Fruit fly (Drosophila melanogaster) whole organism, embryonic: ENCODE data around the gene cindr.
A peak's percentile ranks its signal among the peaks of the same experiment; 100 is the strongest.

ENCODE experiments used
- Aef1 ChIP-seq: fragments of 200-800 bp; sonication (Bioruptor generic); IDR thresholded peaks from 3 replicates; pipeline ENCODE4 v1.3.6; 2022; ENCODE audit warnings: missing biosample characterization, missing genetic modification characterization
- Antp ChIP-seq: fragments of 200-800 bp; sonication (Bioruptor generic); optimal IDR thresholded peaks from 3 replicates; lab custom pipeline; 2016; ENCODE audit warnings: missing biosample characterization, missing genetic modification characterization
- CG10565 ChIP-seq: fragments of 200-800 bp; sonication (Bioruptor generic); optimal IDR thresholded peaks from 3 replicates; lab custom pipeline; 2016; ENCODE audit warnings: missing biosample characterization, mild to moderate bottlenecking, missing genetic modification characterization
- CG13287 ChIP-seq: fragments of 200-800 bp; sonication (Bioruptor generic); IDR thresholded peaks from 2 replicates; pipeline ENCODE4 v1.3.6; 2022; ENCODE audit warnings: missing biosample characterization, missing genetic modification characterization; ENCODE audit not compliant: partially characterized antibody
- CG15011 ChIP-seq: fragments of 200-800 bp; sonication (Bioruptor generic); optimal IDR thresholded peaks from 3 replicates; lab custom pipeline; 2018; ENCODE audit warnings: missing biosample characterization, mild to moderate bottlenecking, missing genetic modification characterization
- CG15269 ChIP-seq: fragments of 200-800 bp; sonication (Bioruptor generic); optimal IDR thresholded peaks from 2 replicates; lab custom pipeline; 2018; ENCODE audit warnings: missing biosample characterization, mild to moderate bottlenecking, missing genetic modification characterization, moderate library complexity
- CG18262 ChIP-seq: fragments of 200-800 bp; optimal IDR thresholded peaks from 3 replicates; lab custom pipeline; 2019; ENCODE audit warnings: missing biosample characterization, mild to moderate bottlenecking, missing genetic modification characterization, moderate library complexity
- CG1832 ChIP-seq: fragments of 200-800 bp; sonication (Bioruptor generic); optimal IDR thresholded peaks from 2 replicates; lab custom pipeline; 2017; ENCODE audit warnings: missing biosample characterization, mild to moderate bottlenecking, missing genetic modification characterization, inconsistent platforms
- CG2120 ChIP-seq: fragments of 200-800 bp; sonication (Bioruptor generic); optimal IDR thresholded peaks from 3 replicates; lab custom pipeline; 2016; ENCODE audit warnings: missing biosample characterization, missing genetic modification characterization
- CG2202 ChIP-seq: fragments of 200-800 bp; sonication (Bioruptor generic); optimal IDR thresholded peaks from 2 replicates; lab custom pipeline; 2018; ENCODE audit warnings: missing biosample characterization, mild to moderate bottlenecking, missing genetic modification characterization
- CG31365 ChIP-seq: fragments of 200-800 bp; sonication (Bioruptor generic); optimal IDR thresholded peaks from 2 replicates; lab custom pipeline; 2018; ENCODE audit warnings: missing biosample characterization, mild to moderate bottlenecking, missing genetic modification characterization
- CG3726 ChIP-seq: fragments of 200-800 bp; sonication (Bioruptor generic); IDR thresholded peaks from 3 replicates; pipeline ENCODE4, ENCODE4 v1.3.6; 2022; ENCODE audit warnings: missing biosample characterization, missing genetic modification characterization
- CG3995 ChIP-seq: fragments of 200-800 bp; sonication (Bioruptor generic); optimal IDR thresholded peaks from 3 replicates; lab custom pipeline; 2016; ENCODE audit warnings: missing biosample characterization, missing genetic modification characterization
- CG4404 ChIP-seq: fragments of 200-800 bp; sonication (Bioruptor generic); IDR thresholded peaks from 2 replicates; pipeline ENCODE4 v1.3.6; 2022; ENCODE audit warnings: missing biosample characterization, missing genetic modification characterization
- CG7271 ChIP-seq: fragments of 200-800 bp; sonication (Bioruptor generic); optimal IDR thresholded peaks from 2 replicates; lab custom pipeline; 2018; ENCODE audit warnings: missing biosample characterization, mild to moderate bottlenecking, missing genetic modification characterization, moderate library complexity
- CG7928 ChIP-seq: fragments of 200-800 bp; sonication (Bioruptor generic); optimal IDR thresholded peaks from 2 replicates; lab custom pipeline; 2017; ENCODE audit warnings: missing biosample characterization, mild to moderate bottlenecking, missing genetic modification characterization
- CkIIα-i1 ChIP-seq: fragments of 200-800 bp; sonication (Bioruptor generic); IDR thresholded peaks from 2 replicates; pipeline ENCODE4 v1.3.6; 2022; ENCODE audit warnings: missing biosample characterization, missing genetic modification characterization
- Dfd ChIP-seq, 2 experiments: fragments of >200 bp; optimal IDR thresholded peaks; 2 replicates each; lab custom pipeline; 2017; ENCODE audit warnings: missing biosample characterization in 2 of 2, missing genetic modification characterization in 2 of 2
- Doc2 ChIP-seq: fragments of 200-800 bp; sonication (Bioruptor generic); IDR thresholded peaks from 2 replicates; pipeline ENCODE4 v1.3.6; 2022; ENCODE audit warnings: missing biosample characterization, missing genetic modification characterization
- Elba2 ChIP-seq: fragments of 200-800 bp; sonication (Bioruptor generic); optimal IDR thresholded peaks from 3 replicates; lab custom pipeline; 2016; ENCODE audit warnings: missing biosample characterization, missing genetic modification characterization
- HHEX ChIP-seq: fragments of 200-800 bp; sonication (Bioruptor generic); optimal IDR thresholded peaks from 3 replicates; lab custom pipeline; 2017; ENCODE audit warnings: missing biosample characterization, mild to moderate bottlenecking, missing genetic modification characterization, missing genetic modification reagents
- Jarid2 ChIP-seq: fragments of 200-800 bp; sonication (Bioruptor generic); optimal IDR thresholded peaks from 3 replicates; lab custom pipeline; 2017; ENCODE audit warnings: mild to moderate bottlenecking, missing biosample characterization, missing genetic modification reagents, missing genetic modification characterization
- MBD-R2 ChIP-seq: fragments of 200-800 bp; sonication (Bioruptor generic); IDR thresholded peaks from 2 replicates; pipeline ENCODE4 v1.3.6; 2022; ENCODE audit warnings: missing biosample characterization, missing genetic modification characterization
- Nf-YC ChIP-seq: fragments of 200-800 bp; optimal IDR thresholded peaks from 3 replicates; lab custom pipeline; 2019; ENCODE audit warnings: missing biosample characterization, mild to moderate bottlenecking, missing genetic modification characterization, moderate library complexity
- NfI ChIP-seq: fragments of 200-800 bp; sonication (Bioruptor generic); optimal IDR thresholded peaks from 3 replicates; lab custom pipeline; 2018; ENCODE audit warnings: missing biosample characterization, mild to moderate bottlenecking, missing genetic modification characterization, moderate library complexity
- Scr ChIP-seq: fragments of 200-800 bp; sonication (Bioruptor generic); IDR thresholded peaks from 2 replicates; pipeline ENCODE4 v1.3.6; 2022; ENCODE audit warnings: missing biosample characterization, missing genetic modification characterization; ENCODE audit not compliant: partially characterized antibody
- Sox102F ChIP-seq: fragments of 200-800 bp; sonication (Bioruptor generic); optimal IDR thresholded peaks from 2 replicates; lab custom pipeline; 2018; ENCODE audit warnings: missing biosample characterization, mild to moderate bottlenecking, missing genetic modification characterization, moderate library complexity
- Sry-δ ChIP-seq: fragments of 200-800 bp; sonication (Bioruptor generic); optimal IDR thresholded peaks from 2 replicates; lab custom pipeline; 2016; ENCODE audit warnings: missing biosample characterization, missing genetic modification characterization
- Ssrp ChIP-seq: fragments of 200-800 bp; sonication (Bioruptor generic); optimal IDR thresholded peaks from 2 replicates; lab custom pipeline; 2018; ENCODE audit warnings: missing biosample characterization, mild to moderate bottlenecking, missing genetic modification characterization, moderate library complexity
- Taf1 ChIP-seq: fragments of 200-800 bp; sonication (Bioruptor generic); IDR thresholded peaks from 2 replicates; pipeline ENCODE4 v1.3.6; 2022; ENCODE audit warnings: missing biosample characterization, missing genetic modification characterization
- Trl ChIP-seq, 3 experiments: fragments of >200 bp in 2 of 3; fragments of 200-800 bp in 1 of 3; sonication (Bioruptor generic) in 1 of 3; optimal IDR thresholded peaks; 2 replicates in 1 of 3; 3 replicates in 2 of 3; lab custom pipeline; 2016 to 2017; ENCODE audit warnings: missing biosample characterization in 1 of 3, missing genetic modification characterization in 1 of 3
- az2 ChIP-seq: fragments of 200-800 bp; sonication (Bioruptor generic); optimal IDR thresholded peaks from 3 replicates; lab custom pipeline; 2016; ENCODE audit warnings: missing biosample characterization, missing genetic modification characterization
- bowl ChIP-seq: fragments of 200-800 bp; sonication (Bioruptor generic); IDR thresholded peaks from 2 replicates; pipeline ENCODE4 v1.3.6; 2022; ENCODE audit warnings: missing biosample characterization, missing genetic modification characterization
- chinmo ChIP-seq: fragments of 200-800 bp; sonication (Bioruptor generic); IDR thresholded peaks from 4 replicates; pipeline ENCODE4 v1.3.6; 2022; ENCODE audit warnings: missing biosample characterization, missing genetic modification characterization; ENCODE audit not compliant: partially characterized antibody
- chn ChIP-seq: fragments of 200-800 bp; sonication (Bioruptor generic); optimal IDR thresholded peaks from 2 replicates; lab custom pipeline; 2016; ENCODE audit warnings: missing biosample characterization, missing genetic modification characterization
- emc ChIP-seq: fragments of 200-800 bp; sonication (Bioruptor generic); optimal IDR thresholded peaks from 2 replicates; lab custom pipeline; 2016; ENCODE audit warnings: missing biosample characterization, missing genetic modification characterization
- ewg ChIP-seq: fragments of 200-800 bp; sonication (Bioruptor generic); optimal IDR thresholded peaks from 3 replicates; lab custom pipeline; 2017; ENCODE audit warnings: mild to moderate bottlenecking, missing biosample characterization, missing genetic modification reagents, missing genetic modification characterization
- fd3F ChIP-seq: fragments of 200-800 bp; sonication (Bioruptor generic); optimal IDR thresholded peaks from 2 replicates; lab custom pipeline; 2018; ENCODE audit warnings: missing biosample characterization, mild to moderate bottlenecking, missing genetic modification characterization, moderate library complexity
- gsb ChIP-seq: fragments of 200-800 bp; sonication (Bioruptor generic); IDR thresholded peaks from 2 replicates; pipeline ENCODE4 v1.3.6; 2022; ENCODE audit warnings: missing biosample characterization, missing genetic modification characterization
- lab ChIP-seq: fragments of 200-800 bp; sonication (Bioruptor generic); optimal IDR thresholded peaks from 3 replicates; lab custom pipeline; 2017; ENCODE audit warnings: missing biosample characterization, missing genetic modification characterization, mild to moderate bottlenecking, moderate library complexity, missing genetic modification reagents
- lola ChIP-seq, 3 experiments: fragments of >200 bp in 2 of 3; fragments of 200-800 bp in 1 of 3; sonication (Bioruptor generic) in 1 of 3; optimal IDR thresholded peaks; 2 replicates each; lab custom pipeline; 2017 to 2019; ENCODE audit warnings: missing biosample characterization in 3 of 3, missing genetic modification characterization in 3 of 3, mild to moderate bottlenecking in 1 of 3, moderate library complexity in 1 of 3
- lov ChIP-seq, 2 experiments: fragments of 200-800 bp in 1 of 2; fragments of >200 bp in 1 of 2; sonication (Bioruptor generic) in 1 of 2; IDR thresholded peaks in 1 of 2; optimal IDR thresholded peaks in 1 of 2; 2 replicates in 1 of 2; 3 replicates in 1 of 2; pipeline versions ENCODE4 v1.3.6 to Lab custom; 2017 to 2022; ENCODE audit warnings: missing biosample characterization in 1 of 2, missing genetic modification characterization in 1 of 2
- oc ChIP-seq: fragments of 200-800 bp; sonication (Bioruptor generic); optimal IDR thresholded peaks from 2 replicates; lab custom pipeline; 2018; ENCODE audit warnings: missing biosample characterization, mild to moderate bottlenecking, missing genetic modification characterization, moderate library complexity
- pan ChIP-seq, 4 experiments: fragments of >200 bp in 3 of 4; fragments of 200-800 bp in 1 of 4; sonication (Bioruptor generic) in 1 of 4; optimal IDR thresholded peaks in 3 of 4; IDR thresholded peaks in 1 of 4; 2 replicates each; pipeline versions ENCODE4 v1.3.6 to Lab custom; 2017 to 2022; ENCODE audit warnings: missing biosample characterization in 2 of 4, missing genetic modification characterization in 2 of 4, mixed read lengths in 1 of 4
- rib ChIP-seq: fragments of 200-800 bp; sonication (Bioruptor generic); IDR thresholded peaks from 2 replicates; pipeline ENCODE4 v1.3.6; 2022; ENCODE audit warnings: missing biosample characterization, missing genetic modification characterization
- tap ChIP-seq: fragments of 200-800 bp; optimal IDR thresholded peaks from 3 replicates; lab custom pipeline; 2019; ENCODE audit warnings: missing biosample characterization, mild to moderate bottlenecking, missing genetic modification characterization, moderate library complexity
- tup ChIP-seq: fragments of 200-800 bp; sonication (Bioruptor generic); optimal IDR thresholded peaks from 2 replicates; lab custom pipeline; 2016; ENCODE audit warnings: missing biosample characterization, mild to moderate bottlenecking, missing genetic modification characterization, moderate library complexity
- usp ChIP-seq: fragments of >200 bp; optimal IDR thresholded peaks from 2 replicates; lab custom pipeline; 2017; ENCODE audit warnings: missing biosample characterization, missing genetic modification characterization

cindr gene

dm6 chr3R:30802115-30802682 lies 6.2 kb upstream of the cindr start (continued):
- TF ChIP-seq Doc2 (GFP tag; lab: Robert Waterston, UW), result no peak
- TF ChIP-seq CG3995 (GFP tag; lab: Kevin White, UChicago), result peak; percentile 3
- TF ChIP-seq MBD-R2 (GFP tag; lab: Robert Waterston, UW), result no peak; the same call in 1 of the 2 replicates
- TF ChIP-seq gsb (GFP tag; lab: Robert Waterston, UW), result 0 out of 2 replicates have a peak, but pooled peaks have one; percentile 48
- no peak for TF ChIP-seq CG31365 (tag; lab: Kevin White, UChicago)
- TF ChIP-seq CG2202 (tag; lab: Kevin White, UChicago), result no peak
- TF ChIP-seq Antp, result no peak
- no peak for TF ChIP-seq Sox102F (GFP tag; lab: Kevin White, UChicago)
- TF ChIP-seq CG1832 (GFP tag; lab: Kevin White, UChicago), result no peak
- no peak for TF ChIP-seq tap (tag; lab: Kevin White, UChicago)
- no peak for TF ChIP-seq emc (GFP tag; lab: Kevin White, UChicago)
- no peak for TF ChIP-seq Sry-δ (GFP tag; lab: Kevin White, UChicago)
- no peak for TF ChIP-seq CG18262 (tag; lab: Kevin White, UChicago)
- TF ChIP-seq bowl (GFP tag; lab: Robert Waterston, UW), result no peak
- peak; percentile 45 for TF ChIP-seq CG2120 (GFP tag; lab: Kevin White, UChicago)
- peak; percentile 45 for TF ChIP-seq HHEX
- peak; percentile 42 for TF ChIP-seq fd3F (GFP tag; lab: Kevin White, UChicago)
- no peak; the same call in 3 of the 4 replicates for TF ChIP-seq chinmo (GFP tag; lab: Robert Waterston, UW)
- TF ChIP-seq CG10565, result no peak
- no peak for TF ChIP-seq az2
- TF ChIP-seq Jarid2 (GFP tag; lab: Kevin White, UChicago), result no peak
- TF ChIP-seq lab (GFP tag; lab: Kevin White, UChicago), result peak; percentile 77
- peak; percentile 8 for TF ChIP-seq CG15269 (tag; lab: Kevin White, UChicago)
- no peak for TF ChIP-seq CG3726 (GFP tag; lab: Robert Waterston, UW)
- no peak for TF ChIP-seq Taf1 (GFP tag; lab: Robert Waterston, UW)
- TF ChIP-seq Dfd (GFP tag; optimal IDR thresholded peaks at IDR 0.05; lab: Kevin White, UChicago), result no peak
- TF ChIP-seq chn (GFP tag; lab: Kevin White, UChicago), result no peak
- peak; percentile 17 for TF ChIP-seq CG15011 (GFP tag; lab: Kevin White, UChicago)
- TF ChIP-seq NfI, result no peak
- TF ChIP-seq Elba2 (GFP tag; lab: Kevin White, UChicago), result no peak
- TF ChIP-seq CG13287 (GFP tag; lab: Robert Waterston, UW), result no peak
- TF ChIP-seq CG7928 (GFP tag; lab: Kevin White, UChicago), result peak; percentile 35
- TF ChIP-seq pan (optimal IDR thresholded peaks at IDR 0.05; lab: Kevin White, UChicago), result no peak
- no peak for TF ChIP-seq pan (GFP tag; optimal IDR thresholded peaks at IDR 0.05 in 1 of 2, IDR thresholded peaks at IDR 0.05 in 1 of 2)
- TF ChIP-seq CG7271 (tag; lab: Kevin White, UChicago), result no peak
- no peak for TF ChIP-seq CkIIα-i1 (GFP tag; lab: Robert Waterston, UW)
- no peak for TF ChIP-seq Ssrp (tag; lab: Kevin White, UChicago)
- no peak for TF ChIP-seq CG4404 (GFP tag; lab: Robert Waterston, UW)
- no peak for TF ChIP-seq tup (GFP tag; lab: Kevin White, UChicago)
- no peak for TF ChIP-seq oc (tag; lab: Kevin White, UChicago)
- no peak for TF ChIP-seq Aef1
- no peak for TF ChIP-seq Trl (optimal IDR thresholded peaks at IDR 0.05; lab: Kevin White, UChicago)
- peak; percentile 21 for TF ChIP-seq Trl (GFP tag; optimal IDR thresholded peaks at IDR 0.05; lab: Kevin White, UChicago)
- TF ChIP-seq usp, result no peak
- no peak for TF ChIP-seq lola (GFP tag; optimal IDR thresholded peaks at IDR 0.05; lab: Kevin White, UChicago)
- TF ChIP-seq lov (optimal IDR thresholded peaks at IDR 0.05; lab: Kevin White, UChicago), result no peak
- no peak for TF ChIP-seq lov (GFP tag; IDR thresholded peaks at IDR 0.05; lab: Robert Waterston, UW)
- no peak for TF ChIP-seq Scr (GFP tag; lab: Robert Waterston, UW)
- no peak for TF ChIP-seq Nf-YC (tag; lab: Kevin White, UChicago)
- no peak for TF ChIP-seq ewg (GFP tag; lab: Kevin White, UChicago)
- TF ChIP-seq rib (GFP tag; lab: Robert Waterston, UW), result peak; percentile 86
